Fruit fly (Drosophila melanogaster): ENCODE data around the gene pnt.

DNA sequence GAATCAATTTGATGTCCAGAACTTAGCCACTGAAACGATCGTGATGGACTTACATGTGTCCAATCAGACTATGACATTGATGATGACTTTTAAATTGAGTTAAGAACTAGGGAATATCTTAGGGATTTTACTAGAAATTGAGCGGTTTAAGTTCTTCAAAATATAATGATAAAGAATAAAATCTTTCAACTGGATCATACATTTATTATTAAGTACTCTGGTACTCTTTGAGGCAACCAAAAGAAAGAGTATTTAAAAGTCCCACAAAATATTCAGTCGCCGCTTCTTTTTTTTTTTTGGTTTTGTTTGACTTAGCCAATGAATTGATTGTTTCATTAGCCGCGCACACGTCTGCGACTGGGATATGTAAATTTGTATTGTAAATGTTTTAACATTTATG, 35.8 kb downstream of the pnt start:
- TF ChIP-seq Myc (optimal IDR thresholded peaks at IDR 0.05) (no peak), Sin3A (optimal IDR thresholded peaks at IDR 0.05) (no peak), h (optimal IDR thresholded peaks at IDR 0.05) (no peak), psq (optimal IDR thresholded peaks at IDR 0.05) (no peak)

Data from Kc167 (cell line).